Worm (Caenorhabditis elegans): ENCODE data around the gene C08E3.1.

Gene C08E3.1

DNA sequence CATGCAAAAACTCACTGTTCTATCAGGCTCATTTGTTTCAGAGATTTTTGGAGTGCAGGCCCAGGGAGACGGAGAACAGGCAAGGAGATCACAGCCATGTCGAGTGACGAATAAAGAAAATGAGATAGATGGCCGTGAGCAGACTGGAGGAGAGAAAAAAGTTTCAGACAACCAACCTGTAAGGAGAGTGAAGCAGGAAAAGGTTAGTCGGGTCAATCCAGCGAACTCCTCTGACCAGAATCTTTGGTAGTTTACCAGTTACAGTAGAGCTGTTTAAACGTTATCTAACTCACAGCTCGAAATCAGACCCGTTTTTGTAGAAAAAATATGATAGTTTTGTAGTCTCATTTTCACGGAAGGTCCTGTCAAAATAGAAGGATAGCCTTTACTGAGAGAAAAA, 15.2 kb downstream of the C08E3.1 start, which contains the start of gene fbxb-21:
Gene fbxb-21, minus strand, starts transcription at position 101 of the 400 bp plus-strand sequence.
- TF ChIP-seq ztf-11 (tag; optimal IDR thresholded peaks at IDR 0.05) = no peak

DNA sequence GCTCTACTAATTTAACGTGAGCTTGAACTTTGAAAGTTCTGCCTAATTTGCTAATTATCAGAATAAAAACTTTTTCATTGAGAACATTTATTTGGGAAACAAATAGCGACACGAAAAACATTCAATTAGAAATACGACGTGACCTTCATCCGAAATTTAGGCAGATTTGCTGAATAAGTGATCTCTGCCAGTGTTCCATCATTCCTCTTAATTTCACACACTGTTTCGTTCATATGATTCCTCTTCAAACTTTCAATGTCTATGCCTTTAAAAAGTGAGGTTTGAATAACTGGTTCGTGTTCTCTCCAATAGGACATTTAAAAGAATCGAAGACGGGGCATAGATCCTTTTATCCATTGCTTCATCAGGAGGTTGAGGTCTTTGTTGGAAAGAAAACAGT, 16.9 kb downstream of the C08E3.1 start, which contains the start of gene fbxb-20:
Gene fbxb-20, minus strand, starts transcription at position 101 of the 400 bp plus-strand sequence.
- TF ChIP-seq skn-1 (tag; optimal IDR thresholded peaks at IDR 0.05) = no peak
- TF ChIP-seq elt-1 (tag; optimal IDR thresholded peaks at IDR 0.05) = no peak
- TF ChIP-seq gmeb-1 (tag; optimal IDR thresholded peaks at IDR 0.05) = no peak
- TF ChIP-seq lin-39 (tag; optimal IDR thresholded peaks at IDR 0.05) = no peak
- TF ChIP-seq nhr-23 (tag; optimal IDR thresholded peaks at IDR 0.05) = no peak
- no peak for TF ChIP-seq egl-27 (tag; optimal IDR thresholded peaks at IDR 0.05)
- no peak for TF ChIP-seq nhr-25 (tag; optimal IDR thresholded peaks at IDR 0.05)
- TF ChIP-seq blmp-1 (tag; optimal IDR thresholded peaks at IDR 0.05; ENCODE audit: insufficient read depth) = no peak
- no peak for TF ChIP-seq elt-3 (tag; optimal IDR thresholded peaks at IDR 0.05)
- no peak for TF ChIP-seq unc-39 (tag; optimal IDR thresholded peaks at IDR 0.05)
- no peak for TF ChIP-seq alr-1 (tag; optimal IDR thresholded peaks at IDR 0.05)
- no peak for TF ChIP-seq mbf-1 (tag; optimal IDR thresholded peaks at IDR 0.05)
- TF ChIP-seq nhr-6 (tag; optimal IDR thresholded peaks at IDR 0.05) = no peak
- no peak for TF ChIP-seq crh-2 (tag; optimal IDR thresholded peaks at IDR 0.05)
- no peak for TF ChIP-seq nhr-11 (tag; optimal IDR thresholded peaks at IDR 0.05)
- no peak for TF ChIP-seq snpc-4 (tag; optimal IDR thresholded peaks at IDR 0.05)

ce11 chrII:1651804-1652203, 18.2 kb downstream of the C08E3.1 start, which contains the start of gene fbxb-16:
TSS of gene fbxb-16 (minus strand) at chrII:1651904.
- no peak for TF ChIP-seq nhr-12 (tag; optimal IDR thresholded peaks at IDR 0.05)
- no peak for TF ChIP-seq ztf-11 (tag; optimal IDR thresholded peaks at IDR 0.05)
- TF ChIP-seq unc-55 (GFP tag; optimal IDR thresholded peaks at IDR 0.05) = no peak
- TF ChIP-seq zag-1 (tag; optimal IDR thresholded peaks at IDR 0.05) = no peak
- TF ChIP-seq nhr-77 (tag; optimal IDR thresholded peaks at IDR 0.05) = no peak
- TF ChIP-seq sem-4 (tag; optimal IDR thresholded peaks at IDR 0.05) = no peak
- no peak for TF ChIP-seq egl-27 (tag; optimal IDR thresholded peaks at IDR 0.05)
- no peak for TF ChIP-seq C34F6.9 (tag; optimal IDR thresholded peaks at IDR 0.05)
- TF ChIP-seq ceh-82 (tag; optimal IDR thresholded peaks at IDR 0.05) = no peak
- TF ChIP-seq aly-2 (tag; optimal IDR thresholded peaks at IDR 0.05) = no peak
- TF ChIP-seq nhr-21 (tag; optimal IDR thresholded peaks at IDR 0.05) = no peak

- TF ChIP-seq nhr-11 (tag; optimal IDR thresholded peaks at IDR 0.05) (no peak), sma-9 (GFP tag; optimal IDR thresholded peaks at IDR 0.05) (no peak), sma-9 (tag; optimal IDR thresholded peaks at IDR 0.05) (no peak), mbf-1 (tag; optimal IDR thresholded peaks at IDR 0.05) (no peak), nhr-77 (tag; optimal IDR thresholded peaks at IDR 0.05) (no peak), sem-4 (tag; optimal IDR thresholded peaks at IDR 0.05) (no peak), nhr-237 (tag; optimal IDR thresholded peaks at IDR 0.05) (no peak), C34F6.9 (tag; optimal IDR thresholded peaks at IDR 0.05) (no peak), fos-1 (tag; optimal IDR thresholded peaks at IDR 0.05) (no peak)
Measured at ce11 chrII:1653397-1653796, 19.8 kb downstream of the C08E3.1 start, which contains the start of gene fbxb-15. TSS of gene fbxb-15 (minus strand) at chrII:1653497.

DNA sequence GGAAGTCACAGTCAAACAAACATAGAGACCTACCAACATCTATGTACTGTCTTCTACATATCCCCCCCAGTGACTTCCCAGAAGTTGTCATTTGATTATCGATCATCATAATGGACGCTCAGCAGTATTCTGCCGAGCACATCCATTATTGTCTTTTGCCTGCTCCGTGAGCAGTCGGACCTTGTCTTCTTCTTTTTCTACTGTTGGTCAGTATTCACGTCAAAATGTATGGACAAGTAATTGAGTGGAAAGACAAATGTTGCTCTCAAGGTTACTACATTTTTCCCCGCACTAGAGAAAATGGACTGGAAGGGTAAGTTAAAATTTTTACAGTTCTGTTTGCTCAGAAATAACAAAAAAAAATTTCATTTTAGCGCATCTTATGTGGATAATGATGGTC, 21.3 kb downstream of the C08E3.1 start, which contains the start of gene btb-12:
Gene btb-12, plus strand, starts transcription at position 301 of the 400 bp plus-strand sequence.
- no peak for TF ChIP-seq nhr-6 (tag; optimal IDR thresholded peaks at IDR 0.05)
- TF ChIP-seq unc-55 (GFP tag; optimal IDR thresholded peaks at IDR 0.05) = no peak
- TF ChIP-seq peb-1 (tag; optimal IDR thresholded peaks at IDR 0.05) = no peak
- TF ChIP-seq lin-39 (tag; optimal IDR thresholded peaks at IDR 0.05) = no peak
- no peak for TF ChIP-seq unc-62 (GFP tag; optimal IDR thresholded peaks at IDR 0.05)
- no peak for TF ChIP-seq sma-3 (GFP tag; optimal IDR thresholded peaks at IDR 0.05)
- no peak for TF ChIP-seq snpc-4 (tag; optimal IDR thresholded peaks at IDR 0.05)
- no peak for TF ChIP-seq nhr-237 (tag; optimal IDR thresholded peaks at IDR 0.05)
- no peak for TF ChIP-seq lin-11 (tag; optimal IDR thresholded peaks at IDR 0.05)
- no peak for TF ChIP-seq crh-2 (tag; optimal IDR thresholded peaks at IDR 0.05)
- no peak for TF ChIP-seq ceh-82 (tag; optimal IDR thresholded peaks at IDR 0.05)
- TF ChIP-seq ama-1 (optimal IDR thresholded peaks at IDR 0.05) = no peak
- no peak for TF ChIP-seq fos-1 (tag; optimal IDR thresholded peaks at IDR 0.05)
- TF ChIP-seq ZK546.5 (tag; optimal IDR thresholded peaks at IDR 0.05) = no peak
- TF ChIP-seq mab-5 (tag; optimal IDR thresholded peaks at IDR 0.05) = no peak

All from whole organism, L2 larva.